Worm (Caenorhabditis elegans): ENCODE data around the gene K04D7.6.

K04D7.6 gene

DNA sequence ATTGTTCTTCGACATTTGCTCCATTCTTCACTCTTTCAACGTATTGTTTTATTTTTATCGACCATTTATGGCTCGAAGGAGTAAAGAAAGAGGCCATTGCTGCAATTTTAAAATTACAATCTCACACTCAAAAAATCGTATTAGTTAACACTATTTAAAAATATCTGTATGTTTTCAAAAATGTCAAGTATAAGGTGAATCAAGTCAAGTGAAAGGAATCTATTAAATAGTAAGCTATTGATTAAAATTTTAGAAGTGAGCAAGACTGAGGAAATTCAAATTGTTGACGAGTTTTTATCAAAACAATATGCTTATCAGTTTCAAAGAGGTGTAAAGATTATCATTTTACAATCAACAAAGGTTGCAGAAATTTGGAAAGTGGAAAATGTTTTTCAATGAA is 26.4 kb upstream of the K04D7.6 start, which contains the start of gene F01G10.4:
Gene F01G10.4 (minus strand): TSS at position 101 of the 400 bp plus-strand sequence.
- TF ChIP-seq ceh-100 (GFP tag; IDR thresholded peaks at IDR 0.05) (no peak), Y95B8A.8 (GFP tag; IDR thresholded peaks at IDR 0.05) (no peak), nfya-1 (tag; optimal IDR thresholded peaks at IDR 0.05; ENCODE audit: borderline replicate concordance, insufficient read depth) (no peak)

DNA sequence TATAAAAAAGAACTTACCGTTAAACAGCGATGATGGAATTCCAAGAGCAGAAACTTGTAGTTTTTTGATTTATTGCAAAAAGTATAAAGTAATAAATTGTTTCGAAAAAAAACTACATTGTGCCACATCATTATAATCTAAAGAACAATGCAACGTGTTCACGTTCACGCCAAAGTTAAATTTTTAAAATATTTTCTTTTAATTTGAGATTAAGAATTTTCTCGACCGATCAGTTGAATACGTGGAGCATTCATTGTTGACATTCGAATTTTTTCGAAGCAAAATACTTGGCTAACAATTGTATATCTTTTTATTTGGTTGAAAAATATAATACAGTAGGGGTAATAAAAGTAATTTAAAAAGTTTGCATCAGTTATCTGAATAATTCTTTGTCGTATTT is 24.9 kb upstream of the K04D7.6 start, which contains the start of gene F01G10.5:
Gene F01G10.5 (minus strand): TSS at position 101 of the 400 bp plus-strand sequence.
- TF ChIP-seq xnd-1 (tag; optimal IDR thresholded peaks at IDR 0.05): no peak

DNA sequence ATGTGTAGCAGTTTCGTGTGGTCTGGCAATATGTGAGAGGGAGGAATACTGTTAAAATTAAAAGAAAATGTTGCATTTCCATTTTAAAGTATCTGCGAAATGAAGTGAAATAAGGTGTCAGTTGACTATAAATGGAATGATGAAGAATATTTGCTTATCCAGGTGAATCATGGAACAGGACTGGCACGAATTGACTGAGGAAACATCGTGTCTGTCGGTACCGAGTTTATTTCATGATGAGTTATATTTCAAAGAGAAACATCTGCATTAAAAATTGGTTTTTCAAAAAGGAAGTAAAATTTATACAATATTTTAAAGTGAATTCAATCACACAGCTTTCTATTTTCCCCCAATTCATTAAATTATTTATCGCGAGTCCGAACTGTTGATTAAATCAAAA is 21.5 kb upstream of the K04D7.6 start, which contains the start of gene F01G10.6:
Gene F01G10.6 (minus strand): TSS at position 101 of the 400 bp plus-strand sequence.
- TF ChIP-seq hlh-26 (GFP tag; conservative IDR thresholded peaks at IDR 0.05): no peak
- TF ChIP-seq atf-7 (tag; optimal IDR thresholded peaks at IDR 0.05): no peak
- TF ChIP-seq mxl-1 (tag; optimal IDR thresholded peaks at IDR 0.05): no peak

DNA sequence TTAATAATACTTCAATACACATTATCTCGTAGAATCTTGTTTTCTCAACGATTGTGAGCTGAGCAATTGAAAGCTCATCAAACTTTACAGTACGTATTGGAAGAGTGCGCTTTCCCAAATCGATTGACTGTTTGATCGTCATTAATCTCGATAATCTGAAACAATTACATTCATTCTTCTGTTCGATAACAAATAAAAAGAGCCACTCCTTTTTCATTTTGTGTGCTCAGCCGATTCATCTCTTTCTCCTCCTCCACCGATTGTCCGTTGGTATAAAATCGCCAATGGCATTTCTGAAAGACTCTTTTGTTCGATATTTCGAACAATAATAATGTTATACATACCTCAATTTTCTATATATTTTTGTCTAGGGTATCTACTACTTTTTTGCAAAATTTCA is 17.6 kb upstream of the K04D7.6 start, which contains the start of gene nas-12:
Gene nas-12 (plus strand): TSS at position 301 of the 400 bp plus-strand sequence.
- TF ChIP-seq mxl-1 (tag; optimal IDR thresholded peaks at IDR 0.05) (no peak), hsf-1 (GFP tag; IDR thresholded peaks at IDR 0.05) (no peak), ccch-3 (GFP tag; optimal IDR thresholded peaks at IDR 0.05) (no peak), mes-4 (tag; optimal IDR thresholded peaks at IDR 0.05) (no peak), hlh-12 (tag; optimal IDR thresholded peaks at IDR 0.05) (no peak), ets-4 (GFP tag; optimal IDR thresholded peaks at IDR 0.05) (no peak), repo-1 (tag; optimal IDR thresholded peaks at IDR 0.05) (no peak), hmg-1.2 (GFP tag; IDR thresholded peaks at IDR 0.05) (no peak), dpl-1 (GFP tag; optimal IDR thresholded peaks at IDR 0.05) (no peak), F57A8.1 (GFP tag; optimal IDR thresholded peaks at IDR 0.05) (no peak), egl-44 (GFP tag; IDR thresholded peaks at IDR 0.05) (no peak), cebp-2 (GFP tag; IDR thresholded peaks at IDR 0.05) (no peak), hlh-26 (GFP tag; conservative IDR thresholded peaks at IDR 0.05) (no peak), lin-54 (GFP tag; optimal IDR thresholded peaks at IDR 0.05) (no peak), dox-1 (GFP tag; IDR thresholded peaks at IDR 0.05) (no peak), snpc-1.1 (tag; optimal IDR thresholded peaks at IDR 0.05; ENCODE audit: insufficient read depth) (no peak), Y53F4B.3 (GFP tag; IDR thresholded peaks at IDR 0.05) (no peak)

DNA sequence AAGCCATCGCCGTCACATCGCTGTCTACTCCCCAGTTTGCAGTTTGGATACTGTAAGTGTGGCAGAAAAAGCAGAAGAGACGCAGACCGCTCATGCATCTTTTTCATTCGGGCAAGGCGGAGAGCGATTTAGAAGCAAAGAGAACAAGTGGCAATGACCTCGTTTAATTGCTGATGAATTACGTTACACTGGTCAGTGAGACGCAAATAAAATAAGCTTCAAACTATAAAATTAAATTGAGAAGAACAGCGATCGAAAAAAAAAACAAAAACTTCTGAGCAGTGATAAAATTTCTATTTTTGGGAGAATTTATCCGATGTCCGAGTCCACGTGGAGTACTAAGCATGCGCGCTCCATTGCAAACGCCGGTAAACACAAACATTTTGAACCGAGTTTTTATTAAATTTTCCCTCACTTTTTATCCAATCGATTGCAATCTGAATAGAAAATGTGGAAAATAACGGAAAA is 16.1 kb upstream of the K04D7.6 start, which contains the start of gene C24F3.2:
Gene C24F3.2 (plus strand): TSS at position 418 of the 468 bp plus-strand sequence.
- TF ChIP-seq F39B2.1 (GFP tag; IDR thresholded peaks at IDR 0.05) (no peak), Y79H2A.3 (GFP tag; conservative IDR thresholded peaks at IDR 0.05) (no peak), hlh-26 (GFP tag; conservative IDR thresholded peaks at IDR 0.05) (no peak), zim-3 (tag; optimal IDR thresholded peaks at IDR 0.05) (no peak), F23B12.7 (tag; optimal IDR thresholded peaks at IDR 0.05; ENCODE audit: insufficient read depth) (peak; percentile 48), lsy-27 (tag; optimal IDR thresholded peaks at IDR 0.05; ENCODE audit: borderline replicate concordance, insufficient read depth) (no peak), lsl-1 (GFP tag; optimal IDR thresholded peaks at IDR 0.05) (peak; percentile 27), ztf-25 (GFP tag; IDR thresholded peaks at IDR 0.05) (no peak), tbx-9 (tag; optimal IDR thresholded peaks at IDR 0.05; ENCODE audit: borderline replicate concordance) (no peak), mcd-1 (GFP tag; IDR thresholded peaks at IDR 0.05) (no peak), snpc-3.4 (tag; optimal IDR thresholded peaks at IDR 0.05) (no peak), tlf-1 (GFP tag; optimal IDR thresholded peaks at IDR 0.05) (no peak), K11D2.4 (GFP tag; IDR thresholded peaks at IDR 0.05) (no peak; the same call in 1 of the 2 replicates), atf-7 (tag; optimal IDR thresholded peaks at IDR 0.05) (no peak), F55B11.4 (tag; optimal IDR thresholded peaks at IDR 0.05; ENCODE audit: borderline replicate concordance, insufficient read depth) (no peak), ceh-27 (GFP tag; optimal IDR thresholded peaks at IDR 0.05) (no peak), cebp-1 (GFP tag; IDR thresholded peaks at IDR 0.05) (no peak), cebp-1 (tag; optimal IDR thresholded peaks at IDR 0.05) (no peak), madf-3 (GFP tag; IDR thresholded peaks at IDR 0.05) (no peak), F57A8.1 (GFP tag; optimal IDR thresholded peaks at IDR 0.05) (no peak), ceh-91 (GFP tag; IDR thresholded peaks at IDR 0.05) (no peak), madf-8 (GFP tag; conservative IDR thresholded peaks at IDR 0.05) (no peak)
